Worm (Caenorhabditis elegans): ENCODE data around the gene F58E6.4.

F58E6.4 gene

ce11 chrV:9757884-9758283 is 7.7 kb upstream of the F58E6.4 start, which contains the start of gene F58E6.11:
TSS of gene F58E6.11 (minus strand) at chrV:9757984.
- TF ChIP-seq snpc-4 (tag; optimal IDR thresholded peaks at IDR 0.05) (no peak), ztf-11 (tag; optimal IDR thresholded peaks at IDR 0.05) (no peak), dsc-1 (tag; optimal IDR thresholded peaks at IDR 0.05) (no peak), nhr-237 (tag; optimal IDR thresholded peaks at IDR 0.05) (no peak), xbp-1 (tag; optimal IDR thresholded peaks at IDR 0.05) (no peak), zip-4 (GFP tag; optimal IDR thresholded peaks at IDR 0.05) (no peak)

DNA sequence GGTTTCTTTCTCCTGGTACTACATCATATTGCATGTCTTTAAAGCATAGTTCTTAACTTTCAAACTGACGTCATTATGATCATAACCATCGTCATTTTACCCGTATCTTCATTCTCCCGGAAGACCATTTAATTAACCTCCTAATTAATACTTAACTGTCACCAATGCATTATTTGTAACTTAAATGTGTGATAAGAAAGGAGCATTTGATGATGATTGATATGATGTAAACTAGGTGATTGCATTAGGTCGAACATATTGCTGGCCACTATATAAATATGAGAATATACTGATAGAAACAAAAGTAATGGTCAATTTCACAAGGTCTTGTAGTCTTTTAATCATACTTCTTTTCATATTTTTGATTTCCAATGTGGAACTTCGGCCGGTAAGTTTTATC is 6.0 kb upstream of the F58E6.4 start, which contains the start of gene hrg-3:
Gene hrg-3 (plus strand): TSS at position 227 of the 400 bp plus-strand sequence.
- TF ChIP-seq lin-39 (tag; optimal IDR thresholded peaks at IDR 0.05) (no peak), elt-2 (tag; optimal IDR thresholded peaks at IDR 0.05) (peak; percentile 87), pqm-1 (tag; optimal IDR thresholded peaks at IDR 0.05) (peak; percentile 2), nhr-71 (tag; optimal IDR thresholded peaks at IDR 0.05) (no peak)

DNA sequence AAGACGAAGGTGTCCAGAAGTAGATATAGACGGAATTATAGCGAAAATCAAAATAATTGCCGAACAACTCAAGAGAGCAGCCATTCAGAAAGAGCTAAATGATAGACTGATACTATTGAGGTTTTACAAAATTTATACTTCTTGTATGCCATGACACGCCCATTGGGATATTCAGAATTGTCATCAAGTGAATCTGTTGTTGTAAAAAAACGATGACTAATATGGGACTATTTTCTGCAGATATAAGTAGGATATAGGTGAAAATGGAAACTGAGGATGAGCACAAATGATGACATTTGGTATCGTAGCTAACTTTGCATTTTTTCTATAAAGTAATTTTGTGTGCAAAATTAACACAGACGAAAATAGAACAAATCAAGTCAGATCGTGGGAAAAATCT is 5.5 kb upstream of the F58E6.4 start, which contains the start of gene F58E6.8:
Gene F58E6.8 (minus strand): TSS at position 101 of the 400 bp plus-strand sequence.
- TF ChIP-seq pax-3 (tag; optimal IDR thresholded peaks at IDR 0.05) (no peak), aha-1 (tag; optimal IDR thresholded peaks at IDR 0.05) (no peak), nhr-47 (tag; optimal IDR thresholded peaks at IDR 0.05) (no peak)

- TF ChIP-seq ztf-11 (tag; optimal IDR thresholded peaks at IDR 0.05) = no peak
- TF ChIP-seq rnt-1 (tag; optimal IDR thresholded peaks at IDR 0.05) = no peak
- TF ChIP-seq egl-13 (tag; optimal IDR thresholded peaks at IDR 0.05) = no peak
- TF ChIP-seq isw-1 (GFP tag; IDR thresholded peaks at IDR 0.05) = no peak
- no peak for TF ChIP-seq ceh-63 (GFP tag; optimal IDR thresholded peaks at IDR 0.05)
- TF ChIP-seq ztf-4 (tag; optimal IDR thresholded peaks at IDR 0.05) = no peak
- TF ChIP-seq blmp-1 (tag; optimal IDR thresholded peaks at IDR 0.05) = no peak
These were observed 4.3 kb upstream of the F58E6.4 start, which contains the start of gene F58E6.5 for ce11 chrV:9754459-9754858. TSS of gene F58E6.5 (minus strand) at chrV:9754559.

DNA sequence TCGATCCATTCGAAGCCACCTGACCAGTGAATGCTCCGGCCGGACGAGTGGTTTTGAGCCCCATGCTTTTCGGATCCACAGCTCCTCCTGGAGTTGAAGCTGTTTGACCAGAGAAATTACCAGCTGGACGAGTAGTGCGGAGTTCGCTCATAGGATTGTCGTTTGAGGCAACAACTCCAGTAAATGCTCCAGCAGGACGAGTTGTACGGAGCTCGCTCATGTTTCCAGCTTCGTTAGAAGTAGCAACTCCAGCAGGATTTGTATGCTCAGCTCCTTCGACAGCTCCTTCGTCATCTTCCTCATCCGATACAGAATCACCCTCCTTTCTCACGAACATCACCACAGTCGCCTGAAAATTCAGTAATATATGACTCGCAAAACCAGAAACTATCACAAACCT is 3.3 kb upstream of the F58E6.4 start:
- TF ChIP-seq jun-1 (tag; optimal IDR thresholded peaks at IDR 0.05) = no peak
- no peak for TF ChIP-seq efl-1 (optimal IDR thresholded peaks at IDR 0.05)
- TF ChIP-seq efl-1 (GFP tag; optimal IDR thresholded peaks at IDR 0.05 in 1 of 2) = peak in 1 of 2 experiments; percentile 84

ce11 chrV:9752918-9753317 is 2.7 kb upstream of the F58E6.4 start, which contains the start of gene F58E6.6:
TSS of gene F58E6.6 (minus strand) at chrV:9753018.
- TF ChIP-seq isw-1 (GFP tag; IDR thresholded peaks at IDR 0.05) = no peak
- TF ChIP-seq efl-3 (GFP tag; optimal IDR thresholded peaks at IDR 0.05) = no peak
- no peak for TF ChIP-seq ztf-11 (tag; optimal IDR thresholded peaks at IDR 0.05)
- TF ChIP-seq C16A3.4 (tag; optimal IDR thresholded peaks at IDR 0.05) = no peak
- TF ChIP-seq swsn-7 (tag; optimal IDR thresholded peaks at IDR 0.05) = no peak
- no peak for TF ChIP-seq ceh-63 (GFP tag; optimal IDR thresholded peaks at IDR 0.05)
- no peak for TF ChIP-seq irx-1 (tag; optimal IDR thresholded peaks at IDR 0.05)
- TF ChIP-seq nhr-84 (tag; optimal IDR thresholded peaks at IDR 0.05) = no peak
- no peak for TF ChIP-seq ces-1 (GFP tag; optimal IDR thresholded peaks at IDR 0.05)
- TF ChIP-seq snpc-4 (tag; optimal IDR thresholded peaks at IDR 0.05) = no peak
- TF ChIP-seq nhr-77 (tag; optimal IDR thresholded peaks at IDR 0.05) = no peak
- no peak for TF ChIP-seq elt-2 (tag; optimal IDR thresholded peaks at IDR 0.05)
- TF ChIP-seq ama-1 (optimal IDR thresholded peaks at IDR 0.05) = no peak
- TF ChIP-seq lin-15B (tag; optimal IDR thresholded peaks at IDR 0.05) = no peak
- TF ChIP-seq tlp-1 (tag; optimal IDR thresholded peaks at IDR 0.05) = no peak
- no peak for TF ChIP-seq alr-1 (tag; optimal IDR thresholded peaks at IDR 0.05; ENCODE audit: borderline replicate concordance)

All from whole organism, L1 larva.